Fruit fly (Drosophila melanogaster) whole organism, embryonic: ENCODE measurements around the gene RhoGAP100F.

Experiments used
- ATbp ChIP-seq: fragments of 200-800 bp; sonication (Bioruptor generic); optimal IDR thresholded peaks from 2 replicates; lab custom pipeline; 2017; ENCODE audit warnings: missing biosample characterization, mild to moderate bottlenecking, missing genetic modification characterization, missing genetic modification reagents
- Abd-B ChIP-seq: fragments of 200-800 bp; sonication (Bioruptor generic); optimal IDR thresholded peaks from 2 replicates; lab custom pipeline; 2018; ENCODE audit warnings: missing biosample characterization, mild to moderate bottlenecking, missing genetic modification characterization, moderate library complexity
- Adf1 ChIP-seq: fragments of 200-800 bp; sonication (Bioruptor generic); IDR thresholded peaks from 2 replicates; pipeline ENCODE4 v1.3.6; 2022; ENCODE audit warnings: missing biosample characterization, missing genetic modification characterization
- Bgb ChIP-seq: fragments of 200-800 bp; sonication (Bioruptor generic); IDR thresholded peaks from 2 replicates; pipeline ENCODE4 v1.3.6; 2022; ENCODE audit warnings: missing biosample characterization, missing genetic modification characterization; ENCODE audit not compliant: partially characterized antibody
- Bteb2 ChIP-seq: fragments of 200-800 bp; sonication (Bioruptor generic); optimal IDR thresholded peaks from 2 replicates; lab custom pipeline; 2016; ENCODE audit warnings: missing biosample characterization, missing genetic modification characterization
- CG10267 ChIP-seq: fragments of 200-800 bp; sonication (Bioruptor generic); optimal IDR thresholded peaks from 2 replicates; lab custom pipeline; 2018; ENCODE audit warnings: missing biosample characterization, mild to moderate bottlenecking, missing genetic modification characterization, moderate library complexity
- CG10274 ChIP-seq: fragments of 200-800 bp; sonication (Bioruptor generic); optimal IDR thresholded peaks from 3 replicates; lab custom pipeline; 2017; ENCODE audit warnings: missing biosample characterization, mild to moderate bottlenecking, missing genetic modification characterization
- CG10959 ChIP-seq: fragments of 200-800 bp; sonication (Bioruptor generic); IDR thresholded peaks from 2 replicates; pipeline ENCODE4 v1.3.6; 2022; ENCODE audit warnings: missing biosample characterization, missing genetic modification characterization
- CG11085 ChIP-seq: fragments of 200-800 bp; sonication (Bioruptor generic); IDR thresholded peaks from 2 replicates; pipeline ENCODE4 v1.3.6; 2022; ENCODE audit warnings: missing biosample characterization, missing genetic modification characterization
- CG13123 ChIP-seq: fragments of 200-800 bp; sonication (Bioruptor generic); optimal IDR thresholded peaks from 2 replicates; lab custom pipeline; 2016; ENCODE audit warnings: missing biosample characterization, missing genetic modification characterization
- CG17802 ChIP-seq: fragments of 200-800 bp; sonication (Bioruptor generic); optimal IDR thresholded peaks from 2 replicates; lab custom pipeline; 2018; ENCODE audit warnings: missing biosample characterization, mild to moderate bottlenecking, missing genetic modification characterization, moderate library complexity
- CG18476 ChIP-seq: fragments of 200-800 bp; sonication (Bioruptor generic); optimal IDR thresholded peaks from 2 replicates; lab custom pipeline; 2016; ENCODE audit warnings: missing biosample characterization, mild to moderate bottlenecking, missing genetic modification characterization
- CG2712 ChIP-seq: fragments of 200-800 bp; optimal IDR thresholded peaks from 3 replicates; lab custom pipeline; 2019; ENCODE audit warnings: missing biosample characterization, mild to moderate bottlenecking, missing genetic modification characterization, moderate library complexity
- CG2889 ChIP-seq: fragments of 200-800 bp; sonication (Bioruptor generic); IDR thresholded peaks from 3 replicates; pipeline ENCODE4 v1.3.6; 2022; ENCODE audit warnings: missing biosample characterization, missing genetic modification characterization
- CG3065 ChIP-seq: fragments of 200-800 bp; sonication (Bioruptor generic); optimal IDR thresholded peaks from 2 replicates; lab custom pipeline; 2016; ENCODE audit warnings: missing biosample characterization, missing genetic modification characterization
- CG32772 ChIP-seq: fragments of 200-800 bp; sonication (Bioruptor generic); IDR thresholded peaks from 2 replicates; pipeline ENCODE4 v1.3.6; 2022; ENCODE audit warnings: missing biosample characterization, missing genetic modification characterization
- CG3847 ChIP-seq: fragments of 200-800 bp; sonication (Bioruptor generic); IDR thresholded peaks from 2 replicates; pipeline ENCODE4 v1.3.6; 2022; ENCODE audit warnings: missing biosample characterization, missing genetic modification characterization
- CG7928 ChIP-seq: fragments of 200-800 bp; sonication (Bioruptor generic); optimal IDR thresholded peaks from 2 replicates; lab custom pipeline; 2017; ENCODE audit warnings: missing biosample characterization, mild to moderate bottlenecking, missing genetic modification characterization
- CG9932 ChIP-seq: fragments of 200-800 bp; sonication (Bioruptor generic); IDR thresholded peaks from 2 replicates; pipeline ENCODE4 v1.3.6; 2022; ENCODE audit warnings: missing biosample characterization, missing genetic modification characterization
- D19A ChIP-seq: fragments of 200-800 bp; optimal IDR thresholded peaks from 3 replicates; lab custom pipeline; 2019; ENCODE audit warnings: missing biosample characterization, mild to moderate bottlenecking, missing genetic modification characterization, moderate library complexity
- E2f2 ChIP-seq: fragments of 200-800 bp; sonication (Bioruptor generic); IDR thresholded peaks from 2 replicates; pipeline ENCODE4 v1.3.6; 2022; ENCODE audit warnings: missing biosample characterization, missing genetic modification characterization
- HHEX ChIP-seq: fragments of 200-800 bp; sonication (Bioruptor generic); optimal IDR thresholded peaks from 3 replicates; lab custom pipeline; 2017; ENCODE audit warnings: missing biosample characterization, mild to moderate bottlenecking, missing genetic modification characterization, missing genetic modification reagents
- HLHmδ ChIP-seq: fragments of 200-800 bp; sonication (Bioruptor generic); optimal IDR thresholded peaks from 2 replicates; lab custom pipeline; 2018; ENCODE audit warnings: missing biosample characterization, mild to moderate bottlenecking, missing genetic modification characterization, moderate library complexity
- Hand ChIP-seq: fragments of 200-800 bp; sonication (Bioruptor generic); optimal IDR thresholded peaks from 2 replicates; lab custom pipeline; 2017; ENCODE audit warnings: mild to moderate bottlenecking, missing biosample characterization, missing genetic modification reagents, missing genetic modification characterization
- Hr39 ChIP-seq: fragments of >200 bp; optimal IDR thresholded peaks from 2 replicates; lab custom pipeline; 2017
- MTF-1 ChIP-seq: fragments of 200-800 bp; sonication (Bioruptor generic); optimal IDR thresholded peaks from 2 replicates; lab custom pipeline; 2018; ENCODE audit warnings: missing biosample characterization, mild to moderate bottlenecking, missing genetic modification characterization, borderline replicate concordance
- NC2α ChIP-seq: fragments of 200-800 bp; sonication (Bioruptor generic); optimal IDR thresholded peaks from 2 replicates; lab custom pipeline; 2016; ENCODE audit warnings: missing biosample characterization, missing genetic modification characterization
- Poxn ChIP-seq: fragments of 200-800 bp; sonication (Bioruptor generic); IDR thresholded peaks from 2 replicates; pipeline ENCODE4 v1.3.6; 2022; ENCODE audit warnings: missing biosample characterization, missing genetic modification characterization
- Scr ChIP-seq: fragments of 200-800 bp; sonication (Bioruptor generic); IDR thresholded peaks from 2 replicates; pipeline ENCODE4 v1.3.6; 2022; ENCODE audit warnings: missing biosample characterization, missing genetic modification characterization; ENCODE audit not compliant: partially characterized antibody
- Usf ChIP-seq: fragments of 200-800 bp; sonication (Bioruptor generic); optimal IDR thresholded peaks from 2 replicates; lab custom pipeline; 2017; ENCODE audit warnings: missing genotype, missing biosample characterization, missing genetic modification characterization
- ac ChIP-seq: fragments of 200-800 bp; sonication (Bioruptor generic); optimal IDR thresholded peaks from 3 replicates; lab custom pipeline; 2017; ENCODE audit warnings: missing biosample characterization, mild to moderate bottlenecking, missing genetic modification characterization
- az2 ChIP-seq: fragments of 200-800 bp; sonication (Bioruptor generic); optimal IDR thresholded peaks from 3 replicates; lab custom pipeline; 2016; ENCODE audit warnings: missing biosample characterization, missing genetic modification characterization
- br ChIP-seq: fragments of >200 bp; optimal IDR thresholded peaks from 2 replicates; lab custom pipeline; 2017
- ci ChIP-seq: fragments of 200-800 bp; sonication (Bioruptor generic); IDR thresholded peaks from 3 replicates; pipeline ENCODE4 v1.3.6; 2022; ENCODE audit warnings: missing biosample characterization, missing genetic modification characterization
- dmrt11E ChIP-seq: fragments of 200-800 bp; sonication (Bioruptor generic); optimal IDR thresholded peaks from 3 replicates; lab custom pipeline; 2018; ENCODE audit warnings: missing biosample characterization, mild to moderate bottlenecking, missing genetic modification characterization, moderate library complexity
- ewg ChIP-seq: fragments of 200-800 bp; sonication (Bioruptor generic); optimal IDR thresholded peaks from 3 replicates; lab custom pipeline; 2017; ENCODE audit warnings: mild to moderate bottlenecking, missing biosample characterization, missing genetic modification reagents, missing genetic modification characterization
- fu2 ChIP-seq: fragments of 200-800 bp; sonication (Bioruptor generic); optimal IDR thresholded peaks from 2 replicates; lab custom pipeline; 2016; ENCODE audit warnings: missing biosample characterization, missing genetic modification characterization
- gsb-n ChIP-seq: fragments of 200-800 bp; sonication (Bioruptor generic); optimal IDR thresholded peaks from 3 replicates; lab custom pipeline; 2018; ENCODE audit warnings: missing biosample characterization, mild to moderate bottlenecking, missing genetic modification characterization
- h ChIP-seq: fragments of >200 bp; optimal IDR thresholded peaks from 2 replicates; lab custom pipeline; 2017
- hbn ChIP-seq: fragments of 200-800 bp; sonication (Bioruptor generic); IDR thresholded peaks from 2 replicates; pipeline ENCODE4 v1.3.6; 2022; ENCODE audit warnings: missing biosample characterization, missing genetic modification characterization; ENCODE audit not compliant: partially characterized antibody
- kah ChIP-seq: fragments of 200-800 bp; sonication (Bioruptor generic); optimal IDR thresholded peaks from 2 replicates; lab custom pipeline; 2018; ENCODE audit warnings: missing biosample characterization, mild to moderate bottlenecking, missing genetic modification characterization
- knrl ChIP-seq: fragments of 200-800 bp; sonication (Bioruptor generic); IDR thresholded peaks from 3 replicates; pipeline ENCODE4 v1.3.6; 2022; ENCODE audit warnings: missing biosample characterization, missing genetic modification characterization; ENCODE audit not compliant: partially characterized antibody
- lilli ChIP-seq: fragments of 200-800 bp; sonication (Bioruptor generic); optimal IDR thresholded peaks from 3 replicates; lab custom pipeline; 2016; ENCODE audit warnings: missing biosample characterization, missing genetic modification characterization
- nerfin-1 ChIP-seq: fragments of 200-800 bp; sonication (Bioruptor generic); optimal IDR thresholded peaks from 3 replicates; lab custom pipeline; 2019; ENCODE audit warnings: missing biosample characterization, mild to moderate bottlenecking, missing genetic modification characterization, moderate library complexity
- rib ChIP-seq: fragments of 200-800 bp; sonication (Bioruptor generic); IDR thresholded peaks from 2 replicates; pipeline ENCODE4 v1.3.6; 2022; ENCODE audit warnings: missing biosample characterization, missing genetic modification characterization
- salm ChIP-seq: fragments of 200-800 bp; sonication (Bioruptor generic); optimal IDR thresholded peaks from 2 replicates; lab custom pipeline; 2018; ENCODE audit warnings: missing biosample characterization, mild to moderate bottlenecking, missing genetic modification characterization
- sob ChIP-seq: fragments of 200-800 bp; sonication (Bioruptor generic); IDR thresholded peaks from 2 replicates; pipeline ENCODE4 v1.3.6; 2022; ENCODE audit warnings: missing biosample characterization, missing genetic modification characterization
- stc ChIP-seq: fragments of 200-800 bp; sonication (Bioruptor generic); IDR thresholded peaks from 2 replicates; pipeline ENCODE4 v1.3.6; 2022; ENCODE audit warnings: missing biosample characterization, missing genetic modification characterization
- trh ChIP-seq: fragments of 200-800 bp; sonication (Bioruptor generic); optimal IDR thresholded peaks from 2 replicates; lab custom pipeline; 2016; ENCODE audit warnings: missing biosample characterization, missing genetic modification characterization
- unpg ChIP-seq: fragments of 200-800 bp; sonication (Bioruptor generic); optimal IDR thresholded peaks from 3 replicates; lab custom pipeline; 2018; ENCODE audit warnings: missing biosample characterization, mild to moderate bottlenecking, missing genetic modification characterization, moderate library complexity
- zfh1 ChIP-seq: fragments of 200-800 bp; sonication (Bioruptor generic); IDR thresholded peaks from 3 replicates; pipeline ENCODE4 v1.3.6; 2022; ENCODE audit warnings: missing biosample characterization, missing genetic modification characterization

The RhoGAP100F gene

DNA sequence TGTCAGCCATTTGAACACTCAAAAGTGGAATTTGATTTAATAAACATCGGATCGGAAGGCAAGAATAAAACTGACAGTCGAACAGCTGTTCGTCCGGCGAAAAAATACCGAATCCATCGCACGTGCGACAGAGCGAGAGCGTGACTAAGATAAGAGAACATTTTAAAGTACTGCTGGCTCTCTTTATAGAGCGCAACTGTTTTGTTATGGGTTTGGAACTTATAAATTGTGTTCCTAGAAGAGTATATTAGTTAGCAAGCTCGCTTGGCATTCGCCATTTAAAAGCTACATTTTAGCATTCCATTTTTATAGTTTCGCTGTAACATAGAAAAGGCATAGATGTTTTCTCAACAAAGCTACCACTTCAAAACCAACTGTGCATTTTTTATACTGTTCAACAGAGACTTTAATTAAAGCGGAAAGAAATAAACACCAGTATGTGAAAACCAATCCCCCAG is 2.3 kb upstream of the RhoGAP100F start, which contains the start of gene Rift (continued):
- TF ChIP-seq sob = 0 out of 2 replicates have a peak, but pooled peaks have one; percentile 43
- TF ChIP-seq Bgb (GFP tag; lab: Robert Waterston, UW) = no peak
- no peak for TF ChIP-seq Usf (GFP tag; lab: Kevin White, UChicago)
- TF ChIP-seq br = no peak
- peak; percentile 49 for TF ChIP-seq HHEX
- no peak for TF ChIP-seq CG11085 (GFP tag; lab: Robert Waterston, UW)
- peak; percentile 65 for TF ChIP-seq CG2712
- peak; percentile 32 for TF ChIP-seq unpg (GFP tag; lab: Kevin White, UChicago)

dm6 chr3R:31812976-31813298 is 528 bp downstream of the RhoGAP100F start:
- TF ChIP-seq CG10274 (GFP tag; lab: Kevin White, UChicago) = no peak
- TF ChIP-seq fu2 (GFP tag; lab: Kevin White, UChicago) = no peak
- TF ChIP-seq ewg (GFP tag; lab: Kevin White, UChicago) = no peak
- no peak for TF ChIP-seq Adf1 (GFP tag; lab: Robert Waterston, UW)
- 0 out of 3 replicates have a peak, but pooled peaks have one; percentile 14 for TF ChIP-seq zfh1 (GFP tag; lab: Robert Waterston, UW)
- TF ChIP-seq CG32772 (GFP tag; lab: Robert Waterston, UW) = no peak
- TF ChIP-seq Scr = no peak
- TF ChIP-seq nerfin-1 (tag; lab: Kevin White, UChicago) = peak; percentile 97
- no peak for TF ChIP-seq kah (GFP tag; lab: Kevin White, UChicago)
- 0 out of 3 replicates have a peak, but pooled peaks have one; percentile 44 for TF ChIP-seq ci (GFP tag; lab: Robert Waterston, UW)
- TF ChIP-seq CG3065 (GFP tag; lab: Kevin White, UChicago) = no peak
- no peak for TF ChIP-seq Abd-B (GFP tag; lab: Kevin White, UChicago)
- TF ChIP-seq CG10959 (GFP tag; lab: Robert Waterston, UW) = no peak
- no peak for TF ChIP-seq NC2α (GFP tag; lab: Kevin White, UChicago)
- no peak for TF ChIP-seq dmrt11E
- TF ChIP-seq CG2889 = no peak
- TF ChIP-seq trh (GFP tag; lab: Kevin White, UChicago) = no peak
- TF ChIP-seq CG3847 (GFP tag; lab: Robert Waterston, UW) = no peak
- TF ChIP-seq ac = no peak
- TF ChIP-seq Hand = no peak
- TF ChIP-seq lilli (GFP tag; lab: Kevin White, UChicago) = no peak
- TF ChIP-seq D19A (tag; lab: Kevin White, UChicago) = no peak
- TF ChIP-seq CG13123 (GFP tag; lab: Kevin White, UChicago) = no peak
- TF ChIP-seq h (lab: Kevin White, UChicago) = no peak
- TF ChIP-seq Hr39 (lab: Kevin White, UChicago) = no peak
- no peak for TF ChIP-seq knrl (GFP tag; lab: Robert Waterston, UW)
- no peak for TF ChIP-seq CG18476 (GFP tag; lab: Kevin White, UChicago)
- TF ChIP-seq gsb-n (tag; lab: Kevin White, UChicago) = no peak
- no peak for TF ChIP-seq Poxn (GFP tag; lab: Robert Waterston, UW)
- TF ChIP-seq stc (GFP tag; lab: Robert Waterston, UW) = no peak
- TF ChIP-seq salm (tag; lab: Kevin White, UChicago) = no peak
- TF ChIP-seq E2f2 (GFP tag; lab: Robert Waterston, UW) = no peak
- no peak for TF ChIP-seq MTF-1
- TF ChIP-seq CG9932 = no peak
- TF ChIP-seq CG7928 (GFP tag; lab: Kevin White, UChicago) = no peak
- TF ChIP-seq rib (GFP tag; lab: Robert Waterston, UW) = 0 out of 2 replicates have a peak, but pooled peaks have one; percentile 27
- no peak for TF ChIP-seq CG17802 (tag; lab: Kevin White, UChicago)
- no peak for TF ChIP-seq az2 (GFP tag; lab: Kevin White, UChicago)
- TF ChIP-seq ATbp (GFP tag; lab: Kevin White, UChicago) = no peak
- no peak for TF ChIP-seq Bteb2 (GFP tag; lab: Kevin White, UChicago)
- TF ChIP-seq CG10267 = no peak
- TF ChIP-seq HLHmδ (GFP tag; lab: Kevin White, UChicago) = no peak
- TF ChIP-seq hbn (GFP tag; lab: Robert Waterston, UW) = no peak
